Worm (Caenorhabditis elegans) whole organism, midembryonic: ENCODE results near the gene F19B6.1.
"Not testable (repeated sequence)": the region's sequence is repeated elsewhere in the genome, so short reads cannot be mapped to it uniquely, and the experiment has no call there.

Source experiments
- T22C8.4 ChIP-seq: fragments of 200-800 bp; sonication (Bioruptor generic); IDR thresholded peaks from 2 replicates; pipeline ENCODE4 v1.3.6; 2022; ENCODE audit warnings: missing genetic modification characterization, missing compliant biosample characterization
- cog-1 ChIP-seq: sonication (generic microtip); optimal IDR thresholded peaks from 2 replicates; lab custom pipeline; 2016; ENCODE audit warnings: missing genetic modification characterization, missing compliant biosample characterization
- flt-1 ChIP-seq: fragments of 200-800 bp; sonication (Bioruptor generic); IDR thresholded peaks from 2 replicates; pipeline ENCODE4 v1.3.6; 2022; ENCODE audit warnings: missing genetic modification characterization, missing compliant biosample characterization
- klf-2 ChIP-seq: fragments of 200-800 bp; sonication (Bioruptor generic); conservative IDR thresholded peaks from 2 replicates; pipeline ENCODE4 v1.3.6; 2022; ENCODE audit warnings: missing genetic modification reagents, missing genetic modification characterization, missing compliant biosample characterization
- med-1 ChIP-seq: sonication (generic microtip); optimal IDR thresholded peaks from 2 replicates; lab custom pipeline; 2017; ENCODE audit warnings: missing genetic modification characterization, mild to moderate bottlenecking, missing compliant biosample characterization, antibody characterized with exemption, missing genetic modification reagents; ENCODE audit not compliant: insufficient read depth
- ref-1 ChIP-seq: fragments of 200-800 bp; sonication (Bioruptor generic); conservative IDR thresholded peaks from 2 replicates; pipeline ENCODE4 v1.3.6; 2022; ENCODE audit warnings: missing genetic modification reagents, missing genetic modification characterization, missing compliant biosample characterization
- tab-1 ChIP-seq: fragments of 200-800 bp; sonication (Bioruptor generic); IDR thresholded peaks from 2 replicates; pipeline ENCODE4 v1.3.6; 2022; ENCODE audit warnings: missing genetic modification characterization, missing compliant biosample characterization
- ztf-23 ChIP-seq: fragments of 200-800 bp; sonication (Bioruptor generic); IDR thresholded peaks from 2 replicates; pipeline ENCODE4 v1.3.6; 2022; ENCODE audit warnings: missing genetic modification reagents, missing genetic modification characterization, missing compliant biosample characterization
- ztf-29 ChIP-seq: fragments of 200-800 bp; sonication (Bioruptor generic); IDR thresholded peaks from 2 replicates; pipeline ENCODE4 v1.3.6; 2022; ENCODE audit warnings: missing genetic modification reagents, missing genetic modification characterization, missing compliant biosample characterization

F19B6.1 gene

ce11 chrIV:12330840-12331359 lies 5.0 kb downstream of the F19B6.1 start, which contains the start of gene ufd-1:
TSS of gene ufd-1 (minus strand) at chrIV:12330890.
- TF ChIP-seq ztf-23 (GFP tag; lab: Robert Waterston, UW), result no peak
- TF ChIP-seq med-1 (GFP tag; lab: Kevin White, UChicago), result no peak
- no peak for TF ChIP-seq ref-1
- no peak for TF ChIP-seq cog-1 (tag; lab: Kevin White, UChicago)
- TF ChIP-seq tab-1 (GFP tag; lab: Robert Waterston, UW), result no peak
- no peak for TF ChIP-seq flt-1 (GFP tag; lab: Robert Waterston, UW)
- TF ChIP-seq T22C8.4, result no peak
- TF ChIP-seq ztf-29 (GFP tag; lab: Robert Waterston, UW), result no peak
- no peak for TF ChIP-seq klf-2 (GFP tag; lab: Robert Waterston, UW)

ce11 chrIV:12326932-12327331 lies 8.9 kb downstream of the F19B6.1 start, which contains the start of gene F19B6.3:
TSS of gene F19B6.3 (plus strand) at chrIV:12327232.
- TF ChIP-seq T22C8.4; ztf-23 (GFP tag; lab: Robert Waterston, UW); med-1 (GFP tag; lab: Kevin White, UChicago): not testable (repeated sequence)

DNA sequence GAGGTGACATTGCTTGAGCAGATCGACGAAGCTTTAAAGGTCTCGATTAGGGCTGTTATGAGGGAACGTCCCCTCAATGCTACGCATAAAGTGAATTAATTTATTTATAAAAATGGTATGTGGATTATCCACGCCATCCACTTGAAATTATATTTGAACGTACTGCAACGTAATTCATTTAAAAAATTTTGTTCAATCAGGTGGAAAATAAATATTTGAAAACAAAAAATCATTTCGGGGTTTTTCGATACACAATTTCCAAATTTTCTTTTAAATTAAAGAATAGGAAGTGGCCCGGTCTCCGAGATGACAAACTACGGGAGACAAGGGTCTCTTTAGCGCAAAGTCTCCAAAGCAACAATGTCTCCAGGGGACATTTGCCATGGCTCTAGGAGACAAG lies 24.3 kb downstream of the F19B6.1 start, which contains the start of gene oac-58:
Gene oac-58 (minus strand): TSS at position 101 of the 400 bp plus-strand sequence.
- TF ChIP-seq T22C8.4, result no peak
- TF ChIP-seq flt-1 (GFP tag; lab: Robert Waterston, UW), result no peak
- TF ChIP-seq tab-1 (GFP tag; lab: Robert Waterston, UW), result no peak
- TF ChIP-seq cog-1 (tag; lab: Kevin White, UChicago), result no peak
- TF ChIP-seq ref-1, result no peak
- TF ChIP-seq klf-2 (GFP tag; lab: Robert Waterston, UW), result no peak
- no peak for TF ChIP-seq ztf-29 (GFP tag; lab: Robert Waterston, UW)
- TF ChIP-seq ztf-23 (GFP tag; lab: Robert Waterston, UW), result no peak
- no peak for TF ChIP-seq med-1 (GFP tag; lab: Kevin White, UChicago)

- TF ChIP-seq cog-1 (tag; lab: Kevin White, UChicago) (no peak), tab-1 (GFP tag; lab: Robert Waterston, UW) (no peak), ztf-29 (GFP tag; lab: Robert Waterston, UW) (no peak), ztf-23 (GFP tag; lab: Robert Waterston, UW) (no peak), klf-2 (GFP tag; lab: Robert Waterston, UW) (no peak), med-1 (GFP tag; lab: Kevin White, UChicago) (no peak), flt-1 (GFP tag; lab: Robert Waterston, UW) (no peak), T22C8.4 (no peak), ref-1 (no peak)
Measured at ce11 chrIV:12307720-12308119, 28.2 kb downstream of the F19B6.1 start, which contains the start of gene oac-57. TSS of gene oac-57 (minus strand) at chrIV:12307820.

ce11 chrIV:12305956-12306355 lies 29.9 kb downstream of the F19B6.1 start:
- TF ChIP-seq tab-1 (GFP tag; lab: Robert Waterston, UW) (no peak), flt-1 (GFP tag; lab: Robert Waterston, UW) (no peak), ztf-23 (GFP tag; lab: Robert Waterston, UW) (no peak), T22C8.4 (no peak), ref-1 (no peak), ztf-29 (GFP tag; lab: Robert Waterston, UW) (no peak), klf-2 (GFP tag; lab: Robert Waterston, UW) (no peak), med-1 (GFP tag; lab: Kevin White, UChicago) (no peak), cog-1 (tag; lab: Kevin White, UChicago) (no peak)

ce11 chrIV:12304750-12305149 lies 31.1 kb downstream of the F19B6.1 start:
- no peak for TF ChIP-seq ztf-29 (GFP tag; lab: Robert Waterston, UW)
- TF ChIP-seq ztf-23 (GFP tag; lab: Robert Waterston, UW), result no peak
- TF ChIP-seq flt-1 (GFP tag; lab: Robert Waterston, UW), result no peak
- TF ChIP-seq cog-1 (tag; lab: Kevin White, UChicago), result no peak
- TF ChIP-seq ref-1, result no peak
- TF ChIP-seq klf-2 (GFP tag; lab: Robert Waterston, UW), result no peak
- TF ChIP-seq T22C8.4, result no peak
- TF ChIP-seq tab-1 (GFP tag; lab: Robert Waterston, UW), result no peak

DNA sequence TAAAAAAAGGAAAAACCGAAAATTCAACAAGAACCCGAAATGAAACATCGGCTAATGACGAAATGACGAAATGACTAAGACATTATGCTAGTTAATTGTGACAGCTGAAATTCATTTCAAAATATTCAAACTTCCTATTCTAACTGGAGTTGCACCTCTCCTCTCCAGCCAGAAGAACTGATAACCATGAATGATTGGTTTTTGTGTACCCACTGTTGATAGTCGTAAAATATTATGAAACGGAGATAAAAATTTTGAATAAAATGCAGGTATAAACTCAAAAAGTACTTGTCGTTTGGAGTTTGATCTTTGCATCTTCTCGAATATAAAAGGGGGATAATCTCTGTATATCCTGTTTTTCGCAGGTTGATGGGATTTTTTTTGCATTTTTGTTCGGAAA lies 33.0 kb downstream of the F19B6.1 start:
- no peak for TF ChIP-seq ref-1
- TF ChIP-seq T22C8.4, result no peak
- TF ChIP-seq klf-2 (GFP tag; lab: Robert Waterston, UW), result no peak
- no peak for TF ChIP-seq flt-1 (GFP tag; lab: Robert Waterston, UW)
- TF ChIP-seq ztf-23 (GFP tag; lab: Robert Waterston, UW), result no peak
- TF ChIP-seq med-1 (GFP tag; lab: Kevin White, UChicago), result no peak

DNA sequence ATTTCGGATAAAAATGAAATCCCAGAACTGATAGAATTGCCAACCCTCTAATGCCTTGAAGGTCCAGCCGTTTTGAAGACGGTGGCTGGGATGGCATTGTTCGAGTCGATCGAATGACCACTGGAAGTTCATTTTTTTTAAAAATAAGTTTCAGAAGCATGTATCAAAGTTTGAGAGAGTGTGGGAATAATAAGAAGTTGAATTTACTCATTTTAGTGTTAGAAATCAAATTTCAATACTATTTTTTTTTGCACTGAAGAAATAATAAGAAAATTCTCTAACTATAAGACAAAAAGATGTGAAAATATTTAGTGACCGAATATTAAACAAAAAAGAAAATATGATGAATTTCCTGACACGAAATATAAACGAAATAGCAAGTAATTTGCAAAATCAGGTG lies 34.7 kb downstream of the F19B6.1 start, which contains the start of gene oac-59:
Gene oac-59 (minus strand): TSS at position 101 of the 400 bp plus-strand sequence.
- TF ChIP-seq med-1 (GFP tag; lab: Kevin White, UChicago) (no peak), tab-1 (GFP tag; lab: Robert Waterston, UW) (no peak), ref-1 (no peak), klf-2 (GFP tag; lab: Robert Waterston, UW) (no peak), cog-1 (tag; lab: Kevin White, UChicago) (no peak), ztf-29 (GFP tag; lab: Robert Waterston, UW) (no peak), ztf-23 (GFP tag; lab: Robert Waterston, UW) (no peak), T22C8.4 (no peak), flt-1 (GFP tag; lab: Robert Waterston, UW) (no peak)

- no peak for TF ChIP-seq tab-1 (GFP tag; lab: Robert Waterston, UW)
- TF ChIP-seq cog-1 (tag; lab: Kevin White, UChicago), result no peak
- no peak for TF ChIP-seq T22C8.4
- TF ChIP-seq ztf-23 (GFP tag; lab: Robert Waterston, UW), result no peak
- TF ChIP-seq flt-1 (GFP tag; lab: Robert Waterston, UW), result no peak
- no peak for TF ChIP-seq klf-2 (GFP tag; lab: Robert Waterston, UW)
- TF ChIP-seq ztf-29 (GFP tag; lab: Robert Waterston, UW), result no peak
- no peak for TF ChIP-seq med-1 (GFP tag; lab: Kevin White, UChicago)
- no peak for TF ChIP-seq ref-1
Measured at ce11 chrIV:12290744-12291143, 45.1 kb downstream of the F19B6.1 start, which contains the start of gene C42C1.8. TSS of gene C42C1.8 (plus strand) at chrIV:12291044.
